Worm (Caenorhabditis elegans): ENCODE results near the gene adt-1.

Gene adt-1

ce11 chrX:12726129-12726528 lies 47.5 kb downstream of the adt-1 start:
- TF ChIP-seq W03F9.2 (tag; optimal IDR thresholded peaks at IDR 0.05) (no peak), dao-5 (tag; optimal IDR thresholded peaks at IDR 0.05) (no peak), him-1 (tag; optimal IDR thresholded peaks at IDR 0.05) (no peak)

ce11 chrX:12730075-12730474 lies 51.4 kb downstream of the adt-1 start:
- TF ChIP-seq him-1 (tag; optimal IDR thresholded peaks at IDR 0.05) = no peak
- no peak for TF ChIP-seq dao-5 (tag; optimal IDR thresholded peaks at IDR 0.05)

- TF ChIP-seq him-1 (tag; optimal IDR thresholded peaks at IDR 0.05) (no peak), dao-5 (tag; optimal IDR thresholded peaks at IDR 0.05) (no peak), W03F9.2 (tag; optimal IDR thresholded peaks at IDR 0.05) (no peak)
Measured at ce11 chrX:12731188-12731857, 52.7 kb downstream of the adt-1 start, which contains the start of gene pgp-12. TSS of gene pgp-12 (plus strand) at chrX:12731807.

DNA sequence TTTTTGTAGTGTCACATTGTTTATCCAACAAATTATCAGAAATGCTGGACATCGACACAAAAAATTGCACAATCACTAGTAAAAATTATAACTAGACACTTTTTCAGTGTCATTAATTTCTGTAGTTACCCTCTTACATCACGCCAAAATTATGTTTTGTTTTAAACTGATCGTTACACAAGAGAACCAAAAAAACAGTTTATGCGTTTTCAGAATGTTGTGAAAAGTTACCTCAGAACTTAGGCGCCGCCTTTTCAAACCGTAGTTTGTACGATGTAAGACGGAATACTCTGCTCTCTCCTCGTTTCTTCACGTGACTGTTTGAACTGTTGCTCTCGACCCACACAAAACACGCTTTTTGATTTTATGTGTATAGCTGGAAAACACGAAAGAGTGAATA lies 59.8 kb downstream of the adt-1 start, which contains the start of gene pgp-13:
Gene pgp-13, plus strand, starts transcription at position 301 of the 400 bp plus-strand sequence.
- TF ChIP-seq him-1 (tag; optimal IDR thresholded peaks at IDR 0.05) (no peak), W03F9.2 (tag; optimal IDR thresholded peaks at IDR 0.05) (no peak), dao-5 (tag; optimal IDR thresholded peaks at IDR 0.05) (no peak)
